Fruit fly (Drosophila melanogaster) whole organism, embryonic: ENCODE measurements around the gene NimC1.
A peak's percentile ranks its signal among the peaks of the same experiment; 100 is the strongest.

ENCODE experiments used
- Blimp-1 ChIP-seq: fragments of 200-800 bp; sonication (Bioruptor generic); optimal IDR thresholded peaks from 3 replicates; lab custom pipeline; 2018; ENCODE audit warnings: missing biosample characterization, missing genetic modification characterization, mild to moderate bottlenecking, moderate library complexity, missing genetic modification reagents
- CG10274 ChIP-seq: fragments of 200-800 bp; sonication (Bioruptor generic); optimal IDR thresholded peaks from 3 replicates; lab custom pipeline; 2017; ENCODE audit warnings: missing biosample characterization, mild to moderate bottlenecking, missing genetic modification characterization
- CG10979 ChIP-seq: fragments of 200-800 bp; sonication (Bioruptor generic); optimal IDR thresholded peaks from 2 replicates; lab custom pipeline; 2018; ENCODE audit warnings: missing biosample characterization, mild to moderate bottlenecking, missing genetic modification characterization, moderate library complexity
- CG11504 ChIP-seq: fragments of 200-800 bp; sonication (Bioruptor generic); optimal IDR thresholded peaks from 3 replicates; lab custom pipeline; 2019; ENCODE audit warnings: missing biosample characterization, mild to moderate bottlenecking, missing genetic modification characterization, moderate library complexity
- CG15011 ChIP-seq: fragments of 200-800 bp; sonication (Bioruptor generic); optimal IDR thresholded peaks from 3 replicates; lab custom pipeline; 2018; ENCODE audit warnings: missing biosample characterization, mild to moderate bottlenecking, missing genetic modification characterization
- CG15601 ChIP-seq: fragments of 200-800 bp; sonication (Bioruptor generic); optimal IDR thresholded peaks from 3 replicates; lab custom pipeline; 2019; ENCODE audit warnings: missing biosample characterization, mild to moderate bottlenecking, missing genetic modification characterization, moderate library complexity
- CG16863 ChIP-seq: fragments of 200-800 bp; sonication (Bioruptor generic); optimal IDR thresholded peaks from 3 replicates; lab custom pipeline; 2016; ENCODE audit warnings: missing biosample characterization, missing genetic modification characterization
- CG17328 ChIP-seq: fragments of 200-800 bp; sonication (Bioruptor generic); IDR thresholded peaks from 2 replicates; pipeline ENCODE4 v1.3.6; 2022; ENCODE audit warnings: missing biosample characterization, missing genetic modification characterization
- CG18011 ChIP-seq: fragments of 200-800 bp; sonication (Bioruptor generic); optimal IDR thresholded peaks from 2 replicates; lab custom pipeline; 2017; ENCODE audit warnings: missing biosample characterization, missing genetic modification characterization, mild to moderate bottlenecking, moderate library complexity, missing genotype
- CG2120 ChIP-seq: fragments of 200-800 bp; sonication (Bioruptor generic); optimal IDR thresholded peaks from 3 replicates; lab custom pipeline; 2016; ENCODE audit warnings: missing biosample characterization, missing genetic modification characterization
- CG2199 ChIP-seq: fragments of 200-800 bp; sonication (Bioruptor generic); IDR thresholded peaks from 3 replicates; pipeline ENCODE4 v1.3.6; 2022; ENCODE audit warnings: missing biosample characterization, missing genetic modification characterization
- CG2875 ChIP-seq: fragments of 200-800 bp; sonication (Bioruptor generic); optimal IDR thresholded peaks from 2 replicates; lab custom pipeline; 2017; ENCODE audit warnings: missing biosample characterization, mild to moderate bottlenecking, missing genetic modification characterization, missing genetic modification reagents
- CG33557 ChIP-seq: fragments of 200-800 bp; sonication (Bioruptor generic); optimal IDR thresholded peaks from 2 replicates; lab custom pipeline; 2019; ENCODE audit warnings: missing biosample characterization, mild to moderate bottlenecking, missing genetic modification characterization, moderate library complexity
- CG3995 ChIP-seq: fragments of 200-800 bp; sonication (Bioruptor generic); optimal IDR thresholded peaks from 3 replicates; lab custom pipeline; 2016; ENCODE audit warnings: missing biosample characterization, missing genetic modification characterization
- CG7963 ChIP-seq: fragments of 200-800 bp; sonication (Bioruptor generic); IDR thresholded peaks from 3 replicates; pipeline ENCODE4 v1.3.6; 2022; ENCODE audit warnings: missing biosample characterization, missing genetic modification characterization; ENCODE audit not compliant: partially characterized antibody
- CHES-1-like ChIP-seq: fragments of 200-800 bp; sonication (Bioruptor generic); optimal IDR thresholded peaks from 2 replicates; lab custom pipeline; 2016; ENCODE audit warnings: missing biosample characterization, missing genetic modification characterization
- CoRest ChIP-seq: fragments of 200-800 bp; sonication (Bioruptor generic); optimal IDR thresholded peaks from 3 replicates; lab custom pipeline; 2018; ENCODE audit warnings: missing biosample characterization, mild to moderate bottlenecking, missing genetic modification characterization, moderate library complexity
- Deaf1 ChIP-seq: fragments of 200-800 bp; optimal IDR thresholded peaks from 3 replicates; lab custom pipeline; 2019; ENCODE audit warnings: missing biosample characterization, mild to moderate bottlenecking, missing genetic modification characterization, moderate library complexity
- Doc2 ChIP-seq: fragments of 200-800 bp; sonication (Bioruptor generic); IDR thresholded peaks from 2 replicates; pipeline ENCODE4 v1.3.6; 2022; ENCODE audit warnings: missing biosample characterization, missing genetic modification characterization
- Fer3 ChIP-seq: fragments of 200-800 bp; sonication (Bioruptor generic); optimal IDR thresholded peaks from 2 replicates; lab custom pipeline; 2018; ENCODE audit warnings: missing biosample characterization, mild to moderate bottlenecking, missing genetic modification characterization, moderate library complexity
- H15 ChIP-seq: fragments of 200-800 bp; sonication (Bioruptor generic); IDR thresholded peaks from 3 replicates; pipeline ENCODE4 v1.3.6; 2022; ENCODE audit warnings: missing biosample characterization, missing genetic modification characterization
- HLHmδ ChIP-seq: fragments of 200-800 bp; sonication (Bioruptor generic); optimal IDR thresholded peaks from 2 replicates; lab custom pipeline; 2018; ENCODE audit warnings: missing biosample characterization, mild to moderate bottlenecking, missing genetic modification characterization, moderate library complexity
- Hmr ChIP-seq: fragments of 200-800 bp; sonication (Bioruptor generic); optimal IDR thresholded peaks from 3 replicates; lab custom pipeline; 2017; ENCODE audit warnings: mild to moderate bottlenecking, missing biosample characterization, missing genetic modification reagents, missing genetic modification characterization
- Hr39 ChIP-seq: fragments of >200 bp; optimal IDR thresholded peaks from 2 replicates; lab custom pipeline; 2017
- Lhr ChIP-seq: fragments of 200-800 bp; sonication (Bioruptor generic); optimal IDR thresholded peaks from 3 replicates; lab custom pipeline; 2017; ENCODE audit warnings: mild to moderate bottlenecking, missing biosample characterization, missing genetic modification reagents, missing genetic modification characterization
- Optix ChIP-seq: fragments of 200-800 bp; sonication (Bioruptor generic); IDR thresholded peaks from 3 replicates; pipeline ENCODE4 v1.3.6; 2022; ENCODE audit warnings: missing biosample characterization, missing genetic modification characterization
- Ravus ChIP-seq: fragments of 200-800 bp; sonication (Bioruptor generic); IDR thresholded peaks from 2 replicates; pipeline ENCODE4 v1.3.6; 2022; ENCODE audit warnings: missing biosample characterization, missing genetic modification characterization
- Six4 ChIP-seq: fragments of 200-800 bp; sonication (Bioruptor generic); optimal IDR thresholded peaks from 2 replicates; lab custom pipeline; 2016; ENCODE audit warnings: missing biosample characterization, missing genetic modification characterization
- Sox102F ChIP-seq: fragments of 200-800 bp; sonication (Bioruptor generic); optimal IDR thresholded peaks from 2 replicates; lab custom pipeline; 2018; ENCODE audit warnings: missing biosample characterization, mild to moderate bottlenecking, missing genetic modification characterization, moderate library complexity
- Ssrp ChIP-seq: fragments of 200-800 bp; sonication (Bioruptor generic); optimal IDR thresholded peaks from 2 replicates; lab custom pipeline; 2018; ENCODE audit warnings: missing biosample characterization, mild to moderate bottlenecking, missing genetic modification characterization, moderate library complexity
- TFAM ChIP-seq: fragments of 200-800 bp; sonication (Bioruptor generic); optimal IDR thresholded peaks from 2 replicates; lab custom pipeline; 2017; ENCODE audit warnings: missing biosample characterization, missing genetic modification characterization, inconsistent platforms
- Usf ChIP-seq: fragments of 200-800 bp; sonication (Bioruptor generic); optimal IDR thresholded peaks from 2 replicates; lab custom pipeline; 2017; ENCODE audit warnings: missing genotype, missing biosample characterization, missing genetic modification characterization
- ac ChIP-seq: fragments of 200-800 bp; sonication (Bioruptor generic); optimal IDR thresholded peaks from 3 replicates; lab custom pipeline; 2017; ENCODE audit warnings: missing biosample characterization, mild to moderate bottlenecking, missing genetic modification characterization
- bcd ChIP-seq: fragments of 200-800 bp; sonication (Bioruptor generic); optimal IDR thresholded peaks from 2 replicates; lab custom pipeline; 2017; ENCODE audit warnings: missing biosample characterization, mild to moderate bottlenecking, missing genetic modification characterization
- chif ChIP-seq, 2 experiments: fragments of 200-800 bp; sonication (Bioruptor generic); optimal IDR thresholded peaks; 3 replicates each; lab custom pipeline; 2016; ENCODE audit warnings: missing biosample characterization in 2 of 2, missing genetic modification characterization in 2 of 2
- gce ChIP-seq: fragments of 200-800 bp; sonication (Bioruptor generic); IDR thresholded peaks from 3 replicates; pipeline ENCODE4 v1.3.6; 2022; ENCODE audit warnings: missing biosample characterization, missing genetic modification characterization
- maf-S ChIP-seq: fragments of 200-800 bp; sonication (Bioruptor generic); optimal IDR thresholded peaks from 2 replicates; lab custom pipeline; 2016; ENCODE audit warnings: missing biosample characterization, missing genetic modification characterization
- nerfin-2 ChIP-seq: fragments of 200-800 bp; sonication (Bioruptor generic); IDR thresholded peaks from 2 replicates; pipeline ENCODE4 v1.3.6; 2022; ENCODE audit warnings: missing biosample characterization, missing genetic modification characterization; ENCODE audit not compliant: partially characterized antibody
- nmo ChIP-seq: fragments of 200-800 bp; sonication (Bioruptor generic); optimal IDR thresholded peaks from 2 replicates; lab custom pipeline; 2018; ENCODE audit warnings: missing biosample characterization, mild to moderate bottlenecking, missing genetic modification characterization, moderate library complexity
- otp ChIP-seq: fragments of 200-800 bp; sonication (Bioruptor generic); IDR thresholded peaks from 3 replicates; pipeline ENCODE4, ENCODE4 v1.3.6; 2022; ENCODE audit warnings: missing biosample characterization, missing genetic modification characterization
- prd ChIP-seq, 3 experiments: fragments of >200 bp in 2 of 3; fragments of 200-800 bp in 1 of 3; sonication (Bioruptor generic) in 1 of 3; optimal IDR thresholded peaks in 2 of 3; IDR thresholded peaks in 1 of 3; 2 replicates in 2 of 3; 3 replicates in 1 of 3; pipeline versions ENCODE4 v1.3.6 to Lab custom; 2017 to 2022; ENCODE audit warnings: missing biosample characterization in 1 of 3, missing genetic modification characterization in 1 of 3
- psq ChIP-seq: fragments of 200-800 bp; sonication (Bioruptor generic); optimal IDR thresholded peaks from 2 replicates; lab custom pipeline; 2017; ENCODE audit warnings: missing biosample characterization, missing genetic modification characterization
- repo ChIP-seq: fragments of 200-800 bp; sonication (Bioruptor generic); optimal IDR thresholded peaks from 2 replicates; lab custom pipeline; 2016; ENCODE audit warnings: missing biosample characterization, missing genetic modification characterization
- scrt ChIP-seq: fragments of 200-800 bp; sonication (Bioruptor generic); optimal IDR thresholded peaks from 2 replicates; lab custom pipeline; 2018; ENCODE audit warnings: missing biosample characterization, mild to moderate bottlenecking, missing genetic modification characterization, moderate library complexity
- sens-2 ChIP-seq: fragments of 200-800 bp; sonication (Bioruptor generic); IDR thresholded peaks from 2 replicates; pipeline ENCODE4 v1.3.6; 2022; ENCODE audit warnings: missing biosample characterization, missing genetic modification characterization
- tgo ChIP-seq: fragments of 200-800 bp; sonication (Bioruptor generic); IDR thresholded peaks from 3 replicates; pipeline ENCODE4 v1.3.6; 2022; ENCODE audit warnings: missing biosample characterization, missing genetic modification characterization
- tll ChIP-seq, 2 experiments: fragments of 200-800 bp in 1 of 2; fragments of >200 bp in 1 of 2; sonication (Bioruptor generic) in 1 of 2; optimal IDR thresholded peaks; 2 replicates each; lab custom pipeline; 2017 to 2019; ENCODE audit warnings: missing biosample characterization in 2 of 2, missing genetic modification characterization in 2 of 2, mild to moderate bottlenecking in 1 of 2, moderate library complexity in 1 of 2
- tna ChIP-seq: fragments of 200-800 bp; sonication (Bioruptor generic); IDR thresholded peaks from 2 replicates; pipeline ENCODE4 v1.3.6; 2022; ENCODE audit warnings: missing biosample characterization, missing genetic modification characterization; ENCODE audit not compliant: partially characterized antibody
- twi ChIP-seq: fragments of 200-800 bp; optimal IDR thresholded peaks from 2 replicates; lab custom pipeline; 2019; ENCODE audit warnings: missing biosample characterization, mild to moderate bottlenecking, missing genetic modification characterization, moderate library complexity
- wdn ChIP-seq: fragments of 200-800 bp; sonication (Bioruptor generic); IDR thresholded peaks from 2 replicates; pipeline ENCODE4 v1.3.6; 2022; ENCODE audit warnings: missing biosample characterization, missing genetic modification characterization

NimC1 gene

dm6 chr2L:14021646-14022129 lies 45.1 kb upstream of the NimC1 start (continued):
- TF ChIP-seq CG11504 (tag; lab: Kevin White, UChicago): no peak
- TF ChIP-seq Six4 (GFP tag; lab: Kevin White, UChicago): no peak
- TF ChIP-seq tna (GFP tag; lab: Robert Waterston, UW): peak; percentile 68
- no peak for TF ChIP-seq Sox102F
- TF ChIP-seq Ssrp (tag; lab: Kevin White, UChicago): no peak
- TF ChIP-seq gce (GFP tag; lab: Robert Waterston, UW): no peak
- TF ChIP-seq CG33557 (GFP tag; lab: Kevin White, UChicago): no peak
- TF ChIP-seq Hmr (GFP tag; lab: Kevin White, UChicago): no peak
- TF ChIP-seq nerfin-2 (GFP tag; lab: Robert Waterston, UW): peak; percentile 68
- no peak for TF ChIP-seq CG2875 (GFP tag; lab: Kevin White, UChicago)
- TF ChIP-seq ac: no peak
- no peak for TF ChIP-seq Usf (GFP tag; lab: Kevin White, UChicago)
- no peak for TF ChIP-seq bcd (GFP tag; lab: Kevin White, UChicago)
- no peak for TF ChIP-seq CG7963 (GFP tag; lab: Robert Waterston, UW)
- TF ChIP-seq CHES-1-like: no peak
- TF ChIP-seq Doc2 (GFP tag; lab: Robert Waterston, UW): no peak
- TF ChIP-seq Deaf1: no peak
- TF ChIP-seq TFAM (GFP tag; lab: Kevin White, UChicago): no peak
- no peak for TF ChIP-seq CG15011 (GFP tag; lab: Kevin White, UChicago)
- TF ChIP-seq otp (GFP tag; lab: Robert Waterston, UW): no peak
- peak; percentile 87; the same call in 2 of the 3 replicates for TF ChIP-seq CG2199
- TF ChIP-seq Blimp-1 (GFP tag; lab: Kevin White, UChicago): no peak
- no peak for TF ChIP-seq CG10274
- no peak for TF ChIP-seq psq
- no peak for TF ChIP-seq CG3995 (GFP tag; lab: Kevin White, UChicago)
- TF ChIP-seq prd (optimal IDR thresholded peaks at IDR 0.05; lab: Kevin White, UChicago): no peak
- no peak for TF ChIP-seq prd (GFP tag; IDR thresholded peaks at IDR 0.05; lab: Robert Waterston, UW)
- TF ChIP-seq twi: no peak
- TF ChIP-seq CG18011 (GFP tag; lab: Kevin White, UChicago): no peak
- TF ChIP-seq CoRest: no peak
- no peak for TF ChIP-seq CG15601 (tag; lab: Kevin White, UChicago)
- TF ChIP-seq sens-2 (GFP tag; lab: Robert Waterston, UW): no peak
- peak; percentile 94 for TF ChIP-seq HLHmδ
- TF ChIP-seq chif (GFP tag; optimal IDR thresholded peaks at IDR 0.05; lab: Kevin White, UChicago): no peak
- TF ChIP-seq Lhr (GFP tag; lab: Kevin White, UChicago): no peak
- no peak for TF ChIP-seq tll (GFP tag; optimal IDR thresholded peaks at IDR 0.05; lab: Kevin White, UChicago)
- no peak for TF ChIP-seq CG10979 (tag; lab: Kevin White, UChicago)
- no peak for TF ChIP-seq Fer3
- TF ChIP-seq maf-S: no peak
- no peak for TF ChIP-seq CG2120 (GFP tag; lab: Kevin White, UChicago)
- no peak for TF ChIP-seq wdn (GFP tag; lab: Robert Waterston, UW)
- TF ChIP-seq scrt (GFP tag; lab: Kevin White, UChicago): no peak
- no peak for TF ChIP-seq H15 (GFP tag; lab: Robert Waterston, UW)
- no peak for TF ChIP-seq CG17328
- TF ChIP-seq Hr39 (lab: Kevin White, UChicago): no peak
- TF ChIP-seq repo: no peak
- no peak for TF ChIP-seq tgo (GFP tag; lab: Robert Waterston, UW)
- TF ChIP-seq Ravus (GFP tag; lab: Robert Waterston, UW): no peak
- no peak for TF ChIP-seq nmo (GFP tag; lab: Kevin White, UChicago)
- TF ChIP-seq CG16863 (GFP tag; lab: Kevin White, UChicago): no peak
- no peak for TF ChIP-seq Optix
